Worm (Caenorhabditis elegans) whole organism, L1 larva: ENCODE results near the gene scl-3.
A peak's percentile ranks its signal among the peaks of the same experiment; 100 is the strongest.

Experiments used
- C16A3.4 ChIP-seq: fragments of 150-350 bp; optimal IDR thresholded peaks from 2 replicates; lab custom pipeline; 2014; ENCODE audit warnings: missing biosample characterization, missing genetic modification characterization
- F16B12.6 ChIP-seq: fragments of 150-350 bp; optimal IDR thresholded peaks from 2 replicates; lab custom pipeline; 2014; ENCODE audit warnings: missing biosample characterization, missing genetic modification characterization
- Y116A8C.19 ChIP-seq: sonication (generic microtip); optimal IDR thresholded peaks from 2 replicates; lab custom pipeline; 2016; ENCODE audit warnings: missing compliant biosample characterization, missing genetic modification characterization, borderline replicate concordance
- blmp-1 ChIP-seq: fragments of 150-350 bp; optimal IDR thresholded peaks from 2 replicates; lab custom pipeline; 2014; ENCODE audit warnings: missing biosample characterization, missing genetic modification characterization
- ceh-63 ChIP-seq: fragments of 200-800 bp; sonication (Bioruptor generic); optimal IDR thresholded peaks from 2 replicates; lab custom pipeline; 2018; ENCODE audit warnings: mild to moderate bottlenecking, missing genetic modification characterization, missing compliant biosample characterization
- ceh-82 ChIP-seq, 3 experiments: fragments of 150-350 bp in 1 of 3; sonication (generic microtip) in 2 of 3; optimal IDR thresholded peaks; 2 replicates each; lab custom pipeline; 2014 to 2017; ENCODE audit warnings: missing biosample characterization in 3 of 3, missing genetic modification characterization in 3 of 3
- ceh-88 ChIP-seq: fragments of 200-800 bp; sonication (Bioruptor generic); IDR thresholded peaks from 2 replicates; pipeline ENCODE4 v1.3.6; 2022; ENCODE audit warnings: missing genetic modification characterization, missing compliant biosample characterization
- ceh-90 ChIP-seq: sonication (generic microtip); optimal IDR thresholded peaks from 2 replicates; lab custom pipeline; 2016; ENCODE audit warnings: missing genetic modification characterization, missing compliant biosample characterization
- ces-1 ChIP-seq: fragments of 150-350 bp; optimal IDR thresholded peaks from 2 replicates; lab custom pipeline; 2014; ENCODE audit warnings: missing biosample characterization, missing genetic modification reagents, missing genetic modification characterization
- efl-1 ChIP-seq, 4 experiments: fragments of 150-350 bp; optimal IDR thresholded peaks in 3 of 4; peaks in 1 of 4; 1 replicate in 1 of 4; 2 replicates in 3 of 4; lab custom pipeline; 2014; ENCODE audit warnings: missing biosample characterization in 2 of 4, missing genetic modification characterization in 2 of 4, missing genetic modification reagents in 2 of 4
- egl-13 ChIP-seq: sonication (generic microtip); optimal IDR thresholded peaks from 2 replicates; lab custom pipeline; 2016; ENCODE audit warnings: missing genotype, missing genetic modification reagents, missing genetic modification characterization, missing compliant biosample characterization
- egl-27 ChIP-seq, 2 experiments: fragments of 150-350 bp in 1 of 2; sonication (generic microtip); optimal IDR thresholded peaks; 3 replicates each; lab custom pipeline; 2017 to 2018; ENCODE audit warnings: missing biosample characterization in 2 of 2, missing genetic modification characterization in 2 of 2, missing genetic modification reagents in 2 of 2
- elt-2 ChIP-seq: sonication (generic microtip); optimal IDR thresholded peaks from 2 replicates; lab custom pipeline; 2016; ENCODE audit warnings: missing genetic modification characterization, mild to moderate bottlenecking, inconsistent platforms, missing compliant biosample characterization, missing genetic modification reagents
- elt-3 ChIP-seq, 6 experiments: fragments of 150-350 bp in 1 of 6; sonication (generic microtip); optimal IDR thresholded peaks; 2 replicates each; lab custom pipeline; 2017 to 2018; ENCODE audit warnings: missing biosample characterization in 6 of 6, missing genetic modification characterization in 6 of 6, inconsistent platforms in 1 of 6
- ets-5 ChIP-seq: fragments of 200-800 bp; sonication (Bioruptor generic); IDR thresholded peaks from 2 replicates; pipeline ENCODE4 v1.3.6; 2022; ENCODE audit warnings: missing genetic modification characterization, missing compliant biosample characterization
- fkh-10 ChIP-seq: sonication (generic microtip); optimal IDR thresholded peaks from 2 replicates; lab custom pipeline; 2017; ENCODE audit warnings: missing biosample characterization, missing genetic modification reagents, missing genetic modification characterization
- fkh-8 ChIP-seq: sonication (generic microtip); optimal IDR thresholded peaks from 2 replicates; lab custom pipeline; 2016; ENCODE audit warnings: mild to moderate bottlenecking, missing genetic modification characterization, missing compliant biosample characterization
- fos-1 ChIP-seq: fragments of 150-350 bp; optimal IDR thresholded peaks from 2 replicates; lab custom pipeline; 2014; ENCODE audit warnings: missing biosample characterization, missing genetic modification characterization
- irx-1 ChIP-seq: sonication (generic microtip); optimal IDR thresholded peaks from 2 replicates; lab custom pipeline; 2016; ENCODE audit warnings: missing genetic modification characterization, missing compliant biosample characterization
- lin-13 ChIP-seq: fragments of 150-350 bp; optimal IDR thresholded peaks from 2 replicates; lab custom pipeline; 2014; ENCODE audit warnings: missing biosample characterization, missing genetic modification reagents, missing genetic modification characterization
- lin-14 ChIP-seq: fragments of 200-800 bp; sonication (Bioruptor generic); optimal IDR thresholded peaks from 2 replicates; lab custom pipeline; 2018; ENCODE audit warnings: mild to moderate bottlenecking, missing genetic modification characterization, moderate library complexity, missing compliant biosample characterization
- lin-15B ChIP-seq: fragments of 150-350 bp; sonication (generic microtip); optimal IDR thresholded peaks from 3 replicates; lab custom pipeline; 2014; ENCODE audit warnings: missing biosample characterization, missing genetic modification characterization
- lin-35 ChIP-seq, 2 experiments: fragments of 150-350 bp; optimal IDR thresholded peaks; 2 replicates each; lab custom pipeline; 2014; ENCODE audit warnings: missing biosample characterization in 2 of 2, missing genetic modification characterization in 2 of 2, missing genetic modification reagents in 2 of 2
- lin-39 ChIP-seq: fragments of 150-350 bp; optimal IDR thresholded peaks from 2 replicates; lab custom pipeline; 2014; ENCODE audit warnings: missing biosample characterization, missing genetic modification reagents, missing genetic modification characterization
- lsy-2 ChIP-seq, 2 experiments: fragments of 150-350 bp; optimal IDR thresholded peaks; 2 replicates each; lab custom pipeline; 2014; ENCODE audit warnings: missing biosample characterization in 2 of 2, missing genetic modification characterization in 2 of 2
- mab-9 ChIP-seq: fragments of 200-800 bp; sonication (Bioruptor generic); IDR thresholded peaks from 2 replicates; pipeline ENCODE4 v1.3.6; 2022; ENCODE audit warnings: missing genetic modification reagents, missing genetic modification characterization, missing compliant biosample characterization
- mef-2 ChIP-seq: fragments of 150-350 bp; optimal IDR thresholded peaks from 2 replicates; lab custom pipeline; 2014; ENCODE audit warnings: missing biosample characterization, missing genetic modification characterization
- nhr-11 ChIP-seq: fragments of 150-350 bp; optimal IDR thresholded peaks from 2 replicates; lab custom pipeline; 2014; ENCODE audit warnings: missing biosample characterization, missing genetic modification characterization
- nhr-12 ChIP-seq: sonication (generic microtip); optimal IDR thresholded peaks from 2 replicates; lab custom pipeline; 2017; ENCODE audit warnings: missing biosample characterization, missing genetic modification characterization
- nhr-20 ChIP-seq: sonication (generic microtip); optimal IDR thresholded peaks from 2 replicates; lab custom pipeline; 2016; ENCODE audit warnings: mild to moderate bottlenecking, missing genetic modification characterization, missing compliant biosample characterization
- nhr-237 ChIP-seq: fragments of 150-350 bp; optimal IDR thresholded peaks from 2 replicates; lab custom pipeline; 2014; ENCODE audit warnings: missing biosample characterization, missing genetic modification characterization
- nhr-47 ChIP-seq: sonication (generic microtip); optimal IDR thresholded peaks from 2 replicates; lab custom pipeline; 2016; ENCODE audit warnings: mild to moderate bottlenecking, missing genetic modification characterization, moderate library complexity, missing compliant biosample characterization
- nhr-71 ChIP-seq: sonication (generic microtip); optimal IDR thresholded peaks from 2 replicates; lab custom pipeline; 2016; ENCODE audit warnings: mild to moderate bottlenecking, missing genetic modification characterization, moderate library complexity, missing compliant biosample characterization
- nhr-76 ChIP-seq: sonication (generic microtip); optimal IDR thresholded peaks from 2 replicates; lab custom pipeline; 2017; ENCODE audit warnings: missing biosample characterization, missing genetic modification characterization
- nhr-85 ChIP-seq: sonication (generic microtip); peaks from one replicate; lab custom pipeline; 2016; ENCODE audit warnings: missing genetic modification characterization, inconsistent platforms, missing compliant biosample characterization
- nhr-90 ChIP-seq: sonication (generic microtip); optimal IDR thresholded peaks from 2 replicates; lab custom pipeline; 2016; ENCODE audit warnings: mild to moderate bottlenecking, missing genetic modification characterization, missing compliant biosample characterization; ENCODE audit not compliant: poor library complexity
- pqm-1 ChIP-seq: sonication (generic microtip); optimal IDR thresholded peaks from 3 replicates; lab custom pipeline; 2017; ENCODE audit warnings: missing biosample characterization, missing genetic modification characterization
- snu-23 ChIP-seq: sonication (generic microtip); optimal IDR thresholded peaks from 2 replicates; lab custom pipeline; 2016; ENCODE audit warnings: missing genetic modification characterization, missing compliant biosample characterization
- sox-4 ChIP-seq: sonication (generic microtip); optimal IDR thresholded peaks from 2 replicates; lab custom pipeline; 2016; ENCODE audit warnings: missing genetic modification characterization, missing compliant biosample characterization
- sptf-1 ChIP-seq: fragments of 150-350 bp; optimal IDR thresholded peaks from 2 replicates; lab custom pipeline; 2014; ENCODE audit warnings: missing biosample characterization, missing genetic modification characterization
- swsn-7 ChIP-seq: sonication (generic microtip); optimal IDR thresholded peaks from 2 replicates; lab custom pipeline; 2016; ENCODE audit warnings: missing genetic modification characterization, missing compliant biosample characterization
- tbx-2 ChIP-seq: sonication (generic microtip); optimal IDR thresholded peaks from 2 replicates; lab custom pipeline; 2016; ENCODE audit warnings: missing genetic modification characterization, missing compliant biosample characterization
- tlp-1 ChIP-seq: fragments of 150-350 bp; optimal IDR thresholded peaks from 2 replicates; lab custom pipeline; 2014; ENCODE audit warnings: missing biosample characterization, missing genetic modification characterization
- unc-30 ChIP-seq: sonication (generic microtip); optimal IDR thresholded peaks from 2 replicates; lab custom pipeline; 2017; ENCODE audit warnings: missing biosample characterization, missing genetic modification characterization
- unc-62 ChIP-seq: fragments of 150-350 bp; optimal IDR thresholded peaks from 2 replicates; lab custom pipeline; 2014; ENCODE audit warnings: missing biosample characterization, missing genetic modification reagents, missing genetic modification characterization
- unc-86 ChIP-seq: sonication (generic microtip); optimal IDR thresholded peaks from 2 replicates; lab custom pipeline; 2016; ENCODE audit warnings: missing genetic modification characterization, missing compliant biosample characterization
- vab-15 ChIP-seq: sonication (generic microtip); optimal IDR thresholded peaks from 2 replicates; lab custom pipeline; 2017; ENCODE audit warnings: missing genotype, mild to moderate bottlenecking, missing genetic modification characterization, missing compliant biosample characterization
- zip-4 ChIP-seq: fragments of 200-800 bp; sonication (Bioruptor generic); optimal IDR thresholded peaks from 2 replicates; lab custom pipeline; 2018; ENCODE audit warnings: mild to moderate bottlenecking, missing genetic modification characterization, moderate library complexity, missing compliant biosample characterization
- ztf-4 ChIP-seq: fragments of 150-350 bp; optimal IDR thresholded peaks from 2 replicates; lab custom pipeline; 2014; ENCODE audit warnings: missing biosample characterization, missing genetic modification characterization

scl-3 gene

ce11 chrIV:13080185-13080584 is 20.8 kb downstream of the scl-3 start (continued):
- TF ChIP-seq nhr-12 (no peak), elt-3 (tag; optimal IDR thresholded peaks at IDR 0.05; lab: Kevin White, UChicago) (peak in 2 of 6 experiments; percentile 79 to 84), sox-4 (tag; lab: Kevin White, UChicago) (no peak), egl-13 (tag; lab: Kevin White, UChicago) (no peak), egl-27 (tag; optimal IDR thresholded peaks at IDR 0.05; lab: Kevin White, UChicago) (no peak), tbx-2 (tag; lab: Kevin White, UChicago) (peak; percentile 6), ztf-4 (tag; lab: Kevin White, UChicago) (no peak), lin-35 (GFP tag; optimal IDR thresholded peaks at IDR 0.05; lab: Kevin White, UChicago) (peak in 1 of 2 experiments; percentile 44), ces-1 (GFP tag; lab: Kevin White, UChicago) (no peak), blmp-1 (peak; percentile 39), fkh-10 (GFP tag; lab: Kevin White, UChicago) (no peak), irx-1 (tag; lab: Kevin White, UChicago) (no peak), ceh-88 (GFP tag; lab: Robert Waterston, UW) (no peak), lin-39 (no peak), mef-2 (tag; lab: Kevin White, UChicago) (no peak), nhr-90 (tag; lab: Kevin White, UChicago) (peak; percentile 41), pqm-1 (no peak), nhr-71 (tag; lab: Kevin White, UChicago) (peak; percentile 59), fos-1 (no peak), nhr-11 (tag; lab: Kevin White, UChicago) (peak; percentile 9), ceh-82 (tag; optimal IDR thresholded peaks at IDR 0.05; lab: Kevin White, UChicago) (no peak), mab-9 (GFP tag; lab: Robert Waterston, UW) (no peak), zip-4 (no peak), Y116A8C.19 (tag; lab: Kevin White, UChicago) (no peak), ets-5 (no peak), vab-15 (tag; lab: Kevin White, UChicago) (no peak), nhr-237 (tag; lab: Kevin White, UChicago) (no peak), fkh-8 (tag; lab: Kevin White, UChicago) (no peak), ceh-90 (tag; lab: Kevin White, UChicago) (no peak)

- TF ChIP-seq lin-13 (GFP tag; lab: Kevin White, UChicago) (no peak), blmp-1 (peak; percentile 45), efl-1 (optimal IDR thresholded peaks at IDR 0.05; lab: Kevin White, UChicago) (no peak), efl-1 (GFP tag; optimal IDR thresholded peaks at IDR 0.05 in 1 of 2; lab: Kevin White, UChicago) (peak in 1 of 2 experiments; percentile 10), Y116A8C.19 (tag; lab: Kevin White, UChicago) (no peak)
These were observed 21.5 kb downstream of the scl-3 start for ce11 chrIV:13080861-13081260.

- TF ChIP-seq lin-14 (GFP tag; lab: Kevin White, UChicago) (peak; percentile 48), elt-3 (tag; optimal IDR thresholded peaks at IDR 0.05; lab: Kevin White, UChicago) (peak in 2 of 6 experiments; percentile 30 to 62), sptf-1 (tag; lab: Kevin White, UChicago) (no peak), tlp-1 (no peak), lin-35 (GFP tag; optimal IDR thresholded peaks at IDR 0.05; lab: Kevin White, UChicago) (peak in 1 of 2 experiments; percentile 26), unc-62 (no peak), lin-15B (no peak), efl-1 (optimal IDR thresholded peaks at IDR 0.05; lab: Kevin White, UChicago) (no peak), efl-1 (GFP tag; optimal IDR thresholded peaks at IDR 0.05 in 1 of 2; lab: Kevin White, UChicago) (peak in 1 of 2 experiments; percentile 8), sox-4 (tag; lab: Kevin White, UChicago) (no peak), nhr-85 (tag; lab: Kevin White, UChicago) (peak; percentile 87), irx-1 (tag; lab: Kevin White, UChicago) (no peak), lin-13 (GFP tag; lab: Kevin White, UChicago) (no peak), swsn-7 (no peak), C16A3.4 (tag; lab: Kevin White, UChicago) (no peak), lin-39 (no peak), elt-2 (tag; lab: Kevin White, UChicago) (no peak), fkh-8 (tag; lab: Kevin White, UChicago) (no peak), nhr-47 (no peak), unc-86 (no peak), ceh-63 (no peak), F16B12.6 (tag; lab: Kevin White, UChicago) (no peak), lsy-2 (tag; optimal IDR thresholded peaks at IDR 0.05; lab: Kevin White, UChicago) (peak in 1 of 2 experiments; percentile 25), pqm-1 (no peak), nhr-20 (tag; lab: Kevin White, UChicago) (peak; percentile 39), nhr-76 (tag; lab: Kevin White, UChicago) (no peak), unc-30 (tag; lab: Kevin White, UChicago) (no peak), blmp-1 (peak; percentile 45), snu-23 (GFP tag; lab: Kevin White, UChicago) (peak; percentile 10)
These were observed 22.7 kb downstream of the scl-3 start for ce11 chrIV:13082106-13082505.
